Fruit fly (Drosophila melanogaster): ENCODE data around the gene Sgs8.

Gene Sgs8

dm6 chr3L:11552996-11553671, 43.9 kb upstream of the Sgs8 start (continued):
- peak; percentile 74; the same call in 1 of the 3 replicates for TF ChIP-seq CG2199 (GFP tag; IDR thresholded peaks at IDR 0.05)
- TF ChIP-seq nerfin-2 (GFP tag; IDR thresholded peaks at IDR 0.05; ENCODE audit: partially characterized antibody), result no peak
- TF ChIP-seq ranshi (GFP tag; IDR thresholded peaks at IDR 0.05), result no peak
- TF ChIP-seq CG31388 (GFP tag; optimal IDR thresholded peaks at IDR 0.05), result no peak
- peak; percentile 29; the same call in 1 of the 2 replicates for TF ChIP-seq slbo (GFP tag; IDR thresholded peaks at IDR 0.05)
- TF ChIP-seq amos (GFP tag; IDR thresholded peaks at IDR 0.05; ENCODE audit: partially characterized antibody), result no peak; the same call in 1 of the 2 replicates
- TF ChIP-seq nom (GFP tag; optimal IDR thresholded peaks at IDR 0.05), result peak; percentile 84
- peak; percentile 22 for TF ChIP-seq CG6254 (GFP tag; optimal IDR thresholded peaks at IDR 0.05)
- peak; percentile 11 for TF ChIP-seq MTF-1 (GFP tag; optimal IDR thresholded peaks at IDR 0.05; ENCODE audit: borderline replicate concordance)
- TF ChIP-seq Med (GFP tag), result peak; percentile 92
- TF ChIP-seq Hr39 (optimal IDR thresholded peaks at IDR 0.05), result no peak
- TF ChIP-seq zfh2 (GFP tag; optimal IDR thresholded peaks at IDR 0.05), result no peak
- TF ChIP-seq lov (optimal IDR thresholded peaks at IDR 0.05), result no peak
- TF ChIP-seq lov (GFP tag; IDR thresholded peaks at IDR 0.05), result peak; percentile 68; the same call in 1 of the 3 replicates
- no peak for TF ChIP-seq dmrt99B (tag; optimal IDR thresholded peaks at IDR 0.05)
- peak; percentile 58 for TF ChIP-seq Nf-YC (tag; optimal IDR thresholded peaks at IDR 0.05)
- TF ChIP-seq pita (GFP tag; optimal IDR thresholded peaks at IDR 0.05), result no peak
- TF ChIP-seq crp (GFP tag; optimal IDR thresholded peaks at IDR 0.05), result peak; percentile 79 to 97
- no peak for TF ChIP-seq ssp (GFP tag; IDR thresholded peaks at IDR 0.05)
- TF ChIP-seq CG10565 (GFP tag; optimal IDR thresholded peaks at IDR 0.05), result no peak
- TF ChIP-seq dmrt11E (tag; optimal IDR thresholded peaks at IDR 0.05), result no peak
- TF ChIP-seq H2.0 (GFP tag; IDR thresholded peaks at IDR 0.05), result no peak
- peak; percentile 4 for TF ChIP-seq CG8089 (GFP tag; optimal IDR thresholded peaks at IDR 0.05)
- no peak for TF ChIP-seq CG8290 (GFP tag; optimal IDR thresholded peaks at IDR 0.05)
- peak in 1 of 2 experiments; percentile 73 for TF ChIP-seq CG8290 (tag; optimal IDR thresholded peaks at IDR 0.05)
- TF ChIP-seq CG8359 (GFP tag; optimal IDR thresholded peaks at IDR 0.05; ENCODE audit: borderline replicate concordance), result no peak
- no peak; the same call in 1 of the 2 replicates for TF ChIP-seq MBD-R2 (GFP tag; IDR thresholded peaks at IDR 0.05)
- TF ChIP-seq hth (optimal IDR thresholded peaks at IDR 0.05), result no peak
- TF ChIP-seq Opbp (GFP tag; IDR thresholded peaks at IDR 0.05; ENCODE audit: partially characterized antibody), result peak; percentile 40; the same call in 1 of the 3 replicates
- peak; percentile 16; the same call in 1 of the 2 replicates for TF ChIP-seq CG2129 (GFP tag; IDR thresholded peaks at IDR 0.05; ENCODE audit: partially characterized antibody)
- TF ChIP-seq corto (GFP tag; optimal IDR thresholded peaks at IDR 0.05), result peak; percentile 70
- no peak for TF ChIP-seq CG7357 (GFP tag; IDR thresholded peaks at IDR 0.05)
- TF ChIP-seq al (GFP tag; IDR thresholded peaks at IDR 0.05), result no peak
- no peak for TF ChIP-seq CG14667 (GFP tag; IDR thresholded peaks at IDR 0.05)
- 0 out of 2 replicates have a peak, but pooled peaks have one; percentile 6 for TF ChIP-seq CG1024 (GFP tag; IDR thresholded peaks at IDR 0.05)
- no peak for TF ChIP-seq aop (GFP tag; IDR thresholded peaks at IDR 0.05)
- no peak for TF ChIP-seq CG11723 (GFP tag; optimal IDR thresholded peaks at IDR 0.05)
- no peak for TF ChIP-seq CG11695 (GFP tag; IDR thresholded peaks at IDR 0.05)
- TF ChIP-seq CG18764 (GFP tag; optimal IDR thresholded peaks at IDR 0.05), result no peak
- peak; percentile 97 for TF ChIP-seq scrt (GFP tag; optimal IDR thresholded peaks at IDR 0.05)
- no peak for TF ChIP-seq CG7928 (GFP tag; optimal IDR thresholded peaks at IDR 0.05)
- peak; percentile 61 for TF ChIP-seq CG12769 (tag; optimal IDR thresholded peaks at IDR 0.05)
- peak; percentile 79; the same call in 2 of the 3 replicates for TF ChIP-seq so (GFP tag; IDR thresholded peaks at IDR 0.05)
- no peak for TF ChIP-seq CG4617 (GFP tag; optimal IDR thresholded peaks at IDR 0.05; ENCODE audit: borderline replicate concordance)
- no peak for TF ChIP-seq Antp (GFP tag; optimal IDR thresholded peaks at IDR 0.05)
- peak; percentile 57 for TF ChIP-seq CrebB (tag; optimal IDR thresholded peaks at IDR 0.05)
- no peak for TF ChIP-seq Max (GFP tag; optimal IDR thresholded peaks at IDR 0.05)
- TF ChIP-seq CTCF (GFP tag; optimal IDR thresholded peaks at IDR 0.05), result peak; percentile 14
- TF ChIP-seq Vsx1 (GFP tag; optimal IDR thresholded peaks at IDR 0.05), result peak; percentile 34
- TF ChIP-seq CG3847 (GFP tag; IDR thresholded peaks at IDR 0.05), result no peak
- TF ChIP-seq dan (GFP tag; IDR thresholded peaks at IDR 0.05), result no peak
